Fruit fly (Drosophila melanogaster) whole organism, prepupa: Measurements from ENCODE around the gene SdhAL.

ENCODE experiments used
- CG16779 ChIP-seq: fragments of 200-800 bp; sonication (Bioruptor generic); optimal IDR thresholded peaks from 3 replicates; lab custom pipeline; 2017; ENCODE audit warnings: missing biosample characterization, mild to moderate bottlenecking, missing genetic modification characterization
- Sox102F ChIP-seq: fragments of 200-800 bp; sonication (Bioruptor generic); optimal IDR thresholded peaks from 2 replicates; lab custom pipeline; 2016; ENCODE audit warnings: missing biosample characterization, mild to moderate bottlenecking, missing genetic modification characterization
- achi ChIP-seq: fragments of 200-800 bp; sonication (Bioruptor generic); optimal IDR thresholded peaks from 3 replicates; lab custom pipeline; 2016; ENCODE audit warnings: missing biosample characterization, missing genetic modification characterization
- salr ChIP-seq, 2 experiments: fragments of 200-800 bp; sonication (Bioruptor generic); optimal IDR thresholded peaks; 3 replicates each; lab custom pipeline; 2016 to 2018; ENCODE audit warnings: missing biosample characterization in 2 of 2, missing genetic modification characterization in 2 of 2, mild to moderate bottlenecking in 1 of 2
- spab ChIP-seq: fragments of 200-800 bp; sonication (Bioruptor generic); optimal IDR thresholded peaks from 2 replicates; lab custom pipeline; 2017; ENCODE audit warnings: missing biosample characterization, mild to moderate bottlenecking, missing genetic modification characterization, missing genetic modification reagents
- vri ChIP-seq: fragments of 200-800 bp; sonication (Bioruptor generic); optimal IDR thresholded peaks from 3 replicates; lab custom pipeline; 2016; ENCODE audit warnings: missing biosample characterization, mild to moderate bottlenecking, missing genetic modification characterization

DNA sequence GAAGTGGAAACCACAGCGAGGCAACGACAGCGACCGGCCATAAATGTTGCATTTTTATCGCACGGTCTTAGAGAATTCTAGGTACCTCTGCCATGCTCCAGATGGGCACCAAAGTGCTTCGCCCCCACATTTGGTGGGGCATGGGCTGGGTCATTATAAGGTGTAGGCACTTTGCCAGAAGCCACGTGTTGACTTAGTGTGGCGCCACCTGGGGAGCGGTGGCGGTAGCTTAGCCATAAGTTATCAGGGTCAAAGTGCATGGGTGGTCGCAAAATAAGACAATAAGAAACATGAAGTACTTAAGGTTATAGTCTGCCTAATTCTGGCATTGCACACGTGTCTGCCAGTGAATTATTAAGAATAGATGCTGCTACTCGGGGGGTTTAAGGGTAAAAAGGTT lies 31.8 kb downstream of the SdhAL start:
- TF ChIP-seq Sox102F (GFP tag; lab: Kevin White, UChicago), result no peak
- TF ChIP-seq spab (GFP tag; lab: Kevin White, UChicago), result no peak
- TF ChIP-seq vri, result no peak
- TF ChIP-seq salr (GFP tag; optimal IDR thresholded peaks at IDR 0.05; lab: Kevin White, UChicago), result no peak
- no peak for TF ChIP-seq CG16779 (tag; lab: Kevin White, UChicago)
- no peak for TF ChIP-seq achi (GFP tag; lab: Kevin White, UChicago)
